Worm (Caenorhabditis elegans): ENCODE data around the gene sri-51.

- TF ChIP-seq ceh-13 (GFP tag; optimal IDR thresholded peaks at IDR 0.05): no peak
- TF ChIP-seq F13C5.2 (tag; optimal IDR thresholded peaks at IDR 0.05): no peak
- no peak for TF ChIP-seq ama-1 (optimal IDR thresholded peaks at IDR 0.05)
- no peak for TF ChIP-seq aly-1 (tag; optimal IDR thresholded peaks at IDR 0.05)
- TF ChIP-seq scrt-1 (GFP tag; IDR thresholded peaks at IDR 0.05): no peak
- TF ChIP-seq flt-1 (GFP tag; IDR thresholded peaks at IDR 0.05): no peak
Observed at ce11 chrII:3203415-3203814, 4.5 kb upstream of the sri-51 start, which contains the start of gene sri-50.
